Worm (Caenorhabditis elegans): ENCODE measurements around the gene F13E9.15.

Gene F13E9.15

DNA sequence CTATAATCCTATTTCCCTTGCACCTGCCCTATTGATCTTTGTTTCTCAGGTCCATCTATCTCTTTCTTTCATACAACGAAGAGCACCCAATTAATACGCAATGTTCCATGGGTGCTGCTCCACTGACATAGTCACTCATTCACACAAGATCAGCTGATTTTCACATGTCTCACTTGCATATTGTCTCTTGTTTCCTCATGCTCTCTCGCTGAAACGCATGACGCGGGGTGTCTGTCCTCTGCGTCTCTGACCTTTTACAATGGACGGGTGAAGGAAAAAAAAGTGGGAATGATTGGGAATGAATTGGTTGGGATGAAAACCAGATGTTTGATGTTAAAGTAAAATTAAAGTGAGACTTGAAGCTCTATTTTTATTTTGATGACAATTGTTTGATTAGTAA lies 45.7 kb upstream of the F13E9.15 start (continued):
- TF ChIP-seq ceh-79 (tag; optimal IDR thresholded peaks at IDR 0.05), result no peak
- TF ChIP-seq hmg-1.2 (GFP tag; IDR thresholded peaks at IDR 0.05), result peak; percentile 77
- peak; percentile 58 for TF ChIP-seq zfh-2 (GFP tag; conservative IDR thresholded peaks at IDR 0.05)
- TF ChIP-seq F22D6.2 (tag; optimal IDR thresholded peaks at IDR 0.05), result peak; percentile 18
- peak; percentile 71 for TF ChIP-seq K12H6.12 (tag; optimal IDR thresholded peaks at IDR 0.05)
- no peak for TF ChIP-seq B0261.1 (tag; optimal IDR thresholded peaks at IDR 0.05)
- TF ChIP-seq F57A8.1 (GFP tag; optimal IDR thresholded peaks at IDR 0.05), result no peak
- no peak for TF ChIP-seq efl-1 (GFP tag; optimal IDR thresholded peaks at IDR 0.05)
- TF ChIP-seq lin-54 (GFP tag; optimal IDR thresholded peaks at IDR 0.05), result peak; percentile 62
- TF ChIP-seq ama-1 (optimal IDR thresholded peaks at IDR 0.05), result peak; percentile 93
- TF ChIP-seq ama-1 (GFP tag; optimal IDR thresholded peaks at IDR 0.05), result no peak
- TF ChIP-seq fkh-3 (tag; optimal IDR thresholded peaks at IDR 0.05), result no peak
- TF ChIP-seq ceh-91 (GFP tag; IDR thresholded peaks at IDR 0.05), result no peak
- TF ChIP-seq hsf-1 (GFP tag; IDR thresholded peaks at IDR 0.05), result no peak
- TF ChIP-seq unc-62 (GFP tag; optimal IDR thresholded peaks at IDR 0.05), result peak; percentile 73
- peak; percentile 59 for TF ChIP-seq madf-10 (tag; optimal IDR thresholded peaks at IDR 0.05)
- no peak for TF ChIP-seq dpl-1 (GFP tag; optimal IDR thresholded peaks at IDR 0.05)
- no peak for TF ChIP-seq gei-17 (GFP tag; optimal IDR thresholded peaks at IDR 0.05)
- TF ChIP-seq hmg-20 (GFP tag; IDR thresholded peaks at IDR 0.05), result no peak
- peak; percentile 88 for TF ChIP-seq Y95B8A.8 (GFP tag; IDR thresholded peaks at IDR 0.05)
- peak; percentile 85 for TF ChIP-seq nfyb-1 (GFP tag; IDR thresholded peaks at IDR 0.05)
- peak; percentile 29; the same call in 1 of the 2 replicates for TF ChIP-seq rcor-1 (GFP tag; IDR thresholded peaks at IDR 0.05)
- TF ChIP-seq ceh-100 (GFP tag; IDR thresholded peaks at IDR 0.05), result no peak
- TF ChIP-seq T07F8.4 (tag; optimal IDR thresholded peaks at IDR 0.05), result no peak
- TF ChIP-seq nhr-179 (tag; optimal IDR thresholded peaks at IDR 0.05), result no peak
- no peak for TF ChIP-seq sdz-38 (tag; optimal IDR thresholded peaks at IDR 0.05)
- 0 out of 2 replicates have a peak, but pooled peaks have one; percentile 27 for TF ChIP-seq ceh-40 (GFP tag; IDR thresholded peaks at IDR 0.05)
- TF ChIP-seq pha-4 (tag; optimal IDR thresholded peaks at IDR 0.05), result no peak
- TF ChIP-seq akir-1 (GFP tag; optimal IDR thresholded peaks at IDR 0.05), result no peak
- TF ChIP-seq Y53G8AR.9 (GFP tag; conservative IDR thresholded peaks at IDR 0.05), result peak; percentile 47; the same call in 1 of the 2 replicates
- TF ChIP-seq K11D2.4 (GFP tag; IDR thresholded peaks at IDR 0.05), result peak; percentile 88
- peak; percentile 70; the same call in 1 of the 2 replicates for TF ChIP-seq Y67H2A.10 (GFP tag; conservative IDR thresholded peaks at IDR 0.05)
- no peak for TF ChIP-seq hlh-12 (tag; optimal IDR thresholded peaks at IDR 0.05)
- peak; percentile 78 for TF ChIP-seq tlf-1 (GFP tag; optimal IDR thresholded peaks at IDR 0.05)
- peak; percentile 54 for TF ChIP-seq tbp1 (GFP tag; optimal IDR thresholded peaks at IDR 0.05)
- no peak for TF ChIP-seq snpc-1.1 (tag; optimal IDR thresholded peaks at IDR 0.05; ENCODE audit: insufficient read depth)
- peak; percentile 66; the same call in 1 of the 2 replicates for TF ChIP-seq C06A6.2 (GFP tag; conservative IDR thresholded peaks at IDR 0.05)
- no peak for TF ChIP-seq sea-2 (GFP tag; IDR thresholded peaks at IDR 0.05)
- TF ChIP-seq mxl-1 (tag; optimal IDR thresholded peaks at IDR 0.05), result no peak
- TF ChIP-seq Y56A3A.18 (GFP tag; IDR thresholded peaks at IDR 0.05), result no peak
- no peak for TF ChIP-seq snpc-3.4 (tag; optimal IDR thresholded peaks at IDR 0.05)
- no peak for TF ChIP-seq hlh-26 (GFP tag; conservative IDR thresholded peaks at IDR 0.05)
- no peak for TF ChIP-seq ets-4 (GFP tag; optimal IDR thresholded peaks at IDR 0.05)
- TF ChIP-seq F37B4.10 (GFP tag; IDR thresholded peaks at IDR 0.05), result no peak
